Worm (Caenorhabditis elegans) whole organism, young adult: ENCODE measurements around the gene F59A6.10.

ENCODE experiments used
- B0019.2 ChIP-seq: fragments of 200-800 bp; sonication (Bioruptor generic); conservative IDR thresholded peaks from 2 replicates; pipeline ENCODE4 v1.3.6; 2022; ENCODE audit warnings: missing genetic modification reagents, missing genetic modification characterization, missing compliant biosample characterization
- B0261.1 ChIP-seq: sonication (generic microtip); optimal IDR thresholded peaks from 2 replicates; lab custom pipeline; 2016; ENCODE audit warnings: mild to moderate bottlenecking, missing genetic modification characterization, moderate library complexity, missing compliant biosample characterization
- D2030.7 ChIP-seq: fragments of 200-800 bp; sonication (Bioruptor generic); IDR thresholded peaks from 2 replicates; pipeline ENCODE4 v1.3.6; 2022; ENCODE audit warnings: missing genetic modification reagents, missing genetic modification characterization, missing compliant biosample characterization
- F23B12.7 ChIP-seq: sonication (generic microtip); optimal IDR thresholded peaks from 2 replicates; lab custom pipeline; 2017; ENCODE audit warnings: missing genetic modification characterization, mild to moderate bottlenecking, missing compliant biosample characterization, antibody characterized with exemption, moderate library complexity; ENCODE audit not compliant: insufficient read depth
- F49E8.2 ChIP-seq: sonication (generic microtip); optimal IDR thresholded peaks from 3 replicates; lab custom pipeline; 2017; ENCODE audit warnings: missing genetic modification characterization, mild to moderate bottlenecking, missing compliant biosample characterization, antibody characterized with exemption, moderate library complexity; ENCODE audit not compliant: insufficient read depth
- K12H6.12 ChIP-seq: fragments of 200-800 bp; sonication (Bioruptor generic); optimal IDR thresholded peaks from 2 replicates; lab custom pipeline; 2018; ENCODE audit warnings: mild to moderate bottlenecking, missing genetic modification characterization, missing compliant biosample characterization
- Y53G8AR.9 ChIP-seq: fragments of 200-800 bp; sonication (Bioruptor generic); conservative IDR thresholded peaks from 2 replicates; pipeline ENCODE4 v1.3.6; 2022; ENCODE audit warnings: missing genetic modification reagents, missing genetic modification characterization, missing compliant biosample characterization
- aptf-2 ChIP-seq: fragments of 200-800 bp; sonication (Bioruptor generic); conservative IDR thresholded peaks from 2 replicates; pipeline ENCODE4 v1.3.6; 2022; ENCODE audit warnings: missing genetic modification reagents, missing genetic modification characterization, missing compliant biosample characterization
- athp-1 ChIP-seq: sonication (generic microtip); optimal IDR thresholded peaks from 2 replicates; lab custom pipeline; 2017; ENCODE audit warnings: mild to moderate bottlenecking, missing genetic modification characterization, missing compliant biosample characterization
- attf-3 ChIP-seq: fragments of 200-800 bp; sonication (Bioruptor generic); conservative IDR thresholded peaks from 2 replicates; pipeline ENCODE4 v1.3.6; 2022; ENCODE audit warnings: missing genetic modification reagents, missing genetic modification characterization, missing compliant biosample characterization
- bed-2 ChIP-seq: fragments of 200-800 bp; sonication (Bioruptor generic); IDR thresholded peaks from 2 replicates; pipeline ENCODE4 v1.3.6; 2022; ENCODE audit warnings: missing genetic modification reagents, missing genetic modification characterization, missing compliant biosample characterization
- ceh-100 ChIP-seq: fragments of 200-800 bp; sonication (Bioruptor generic); IDR thresholded peaks from 2 replicates; pipeline ENCODE4 v1.3.6; 2022; ENCODE audit warnings: missing genetic modification reagents, missing genetic modification characterization, missing compliant biosample characterization
- ceh-27 ChIP-seq: fragments of 200-800 bp; sonication (Bioruptor generic); optimal IDR thresholded peaks from 2 replicates; lab custom pipeline; 2018; ENCODE audit warnings: mild to moderate bottlenecking, missing genetic modification characterization, moderate library complexity, missing compliant biosample characterization
- ceh-58 ChIP-seq: fragments of 200-800 bp; sonication (Bioruptor generic); IDR thresholded peaks from 2 replicates; pipeline ENCODE4 v1.3.6; 2022; ENCODE audit warnings: missing genetic modification characterization, missing compliant biosample characterization
- die-1 ChIP-seq: sonication (generic microtip); optimal IDR thresholded peaks from 2 replicates; lab custom pipeline; 2016; ENCODE audit warnings: missing genotype, mild to moderate bottlenecking, missing genetic modification characterization, missing compliant biosample characterization
- hmg-1.2 ChIP-seq: fragments of 200-800 bp; sonication (Bioruptor generic); IDR thresholded peaks from 2 replicates; pipeline ENCODE4 v1.3.6; 2022; ENCODE audit warnings: missing genetic modification reagents, missing genetic modification characterization, missing compliant biosample characterization
- lin-54 ChIP-seq: fragments of 200-800 bp; sonication (Bioruptor generic); optimal IDR thresholded peaks from 2 replicates; lab custom pipeline; 2018; ENCODE audit warnings: mild to moderate bottlenecking, missing genetic modification characterization, missing compliant biosample characterization
- madf-10 ChIP-seq: sonication (generic microtip); optimal IDR thresholded peaks from 2 replicates; lab custom pipeline; 2016; ENCODE audit warnings: mild to moderate bottlenecking, missing genetic modification characterization, missing compliant biosample characterization
- madf-3 ChIP-seq: fragments of 200-800 bp; sonication (Bioruptor generic); IDR thresholded peaks from 2 replicates; pipeline ENCODE4 v1.3.6; 2022; ENCODE audit warnings: missing genetic modification reagents, missing genetic modification characterization, missing compliant biosample characterization
- mcd-1 ChIP-seq: fragments of 200-800 bp; sonication (Bioruptor generic); IDR thresholded peaks from 2 replicates; pipeline ENCODE4 v1.3.6; 2022; ENCODE audit warnings: missing genetic modification reagents, missing genetic modification characterization, missing compliant biosample characterization
- mel-28 ChIP-seq: sonication (generic microtip); optimal IDR thresholded peaks from 2 replicates; lab custom pipeline; 2016; ENCODE audit warnings: borderline replicate concordance, mild to moderate bottlenecking, missing genetic modification characterization, missing compliant biosample characterization
- mes-4 ChIP-seq: sonication (generic microtip); optimal IDR thresholded peaks from 2 replicates; lab custom pipeline; 2016; ENCODE audit warnings: missing genotype, missing genetic modification characterization, missing compliant biosample characterization
- nfyb-1 ChIP-seq: fragments of 200-800 bp; sonication (Bioruptor generic); IDR thresholded peaks from 2 replicates; pipeline ENCODE4 v1.3.6; 2022; ENCODE audit warnings: missing genetic modification reagents, missing genetic modification characterization, missing compliant biosample characterization
- nhr-120 ChIP-seq: fragments of 200-800 bp; sonication (Bioruptor generic); IDR thresholded peaks from 2 replicates; pipeline ENCODE4 v1.3.6; 2022; ENCODE audit warnings: missing genetic modification characterization, missing compliant biosample characterization
- nhr-80 ChIP-seq: sonication (generic microtip); optimal IDR thresholded peaks from 2 replicates; lab custom pipeline; 2016; ENCODE audit warnings: missing genetic modification characterization, missing compliant biosample characterization
- pbrm-1 ChIP-seq: fragments of 200-800 bp; sonication (Bioruptor generic); IDR thresholded peaks from 2 replicates; pipeline ENCODE4 v1.3.6; 2022; ENCODE audit warnings: missing genetic modification reagents, missing genetic modification characterization, missing compliant biosample characterization
- rcor-1 ChIP-seq: fragments of 200-800 bp; sonication (Bioruptor generic); IDR thresholded peaks from 2 replicates; pipeline ENCODE4 v1.3.6; 2022; ENCODE audit warnings: missing genetic modification reagents, missing genetic modification characterization, missing compliant biosample characterization
- rpc-1 ChIP-seq, 2 experiments: fragments of 150-350 bp in 1 of 2; sonication (generic microtip) in 1 of 2; optimal IDR thresholded peaks; 2 replicates each; lab custom pipeline; 2014 to 2018; ENCODE audit warnings: missing biosample characterization in 1 of 2, missing genetic modification characterization in 1 of 2, missing genetic modification reagents in 1 of 2, missing genotype in 1 of 2
- snpc-1.3 ChIP-seq: sonication (generic microtip); optimal IDR thresholded peaks from 2 replicates; lab custom pipeline; 2017; ENCODE audit warnings: missing genetic modification characterization, mild to moderate bottlenecking, missing compliant biosample characterization, antibody characterized with exemption, moderate library complexity, missing genotype, missing genetic modification reagents; ENCODE audit not compliant: insufficient read depth
- snpc-3.4 ChIP-seq: sonication (generic microtip); optimal IDR thresholded peaks from 2 replicates; lab custom pipeline; 2017; ENCODE audit warnings: missing genetic modification characterization, mild to moderate bottlenecking, missing compliant biosample characterization, antibody characterized with exemption, moderate library complexity, missing genotype, missing genetic modification reagents
- snpc-4 ChIP-seq, 5 experiments: fragments of 150-350 bp in 1 of 5; sonication (generic microtip) in 4 of 5; optimal IDR thresholded peaks; 2 replicates each; lab custom pipeline; 2014 to 2018; ENCODE audit warnings: missing genetic modification characterization in 5 of 5, missing biosample characterization in 3 of 5, antibody characterized with exemption in 2 of 5, mild to moderate bottlenecking in 2 of 5, missing compliant biosample characterization in 2 of 5, missing genotype in 2 of 5, moderate library complexity in 2 of 5, missing genetic modification reagents in 1 of 5
- tbp1 ChIP-seq: fragments of 200-800 bp; sonication (Bioruptor generic); optimal IDR thresholded peaks from 2 replicates; lab custom pipeline; 2018; ENCODE audit warnings: mild to moderate bottlenecking, missing genetic modification characterization, missing compliant biosample characterization
- tlf-1 ChIP-seq: fragments of 200-800 bp; sonication (Bioruptor generic); optimal IDR thresholded peaks from 2 replicates; lab custom pipeline; 2018; ENCODE audit warnings: mild to moderate bottlenecking, missing genetic modification characterization, missing compliant biosample characterization
- unc-62 ChIP-seq: fragments of 150-350 bp; optimal IDR thresholded peaks from 2 replicates; lab custom pipeline; 2014; ENCODE audit warnings: missing biosample characterization, missing genetic modification reagents, missing genetic modification characterization

The F59A6.10 gene

DNA sequence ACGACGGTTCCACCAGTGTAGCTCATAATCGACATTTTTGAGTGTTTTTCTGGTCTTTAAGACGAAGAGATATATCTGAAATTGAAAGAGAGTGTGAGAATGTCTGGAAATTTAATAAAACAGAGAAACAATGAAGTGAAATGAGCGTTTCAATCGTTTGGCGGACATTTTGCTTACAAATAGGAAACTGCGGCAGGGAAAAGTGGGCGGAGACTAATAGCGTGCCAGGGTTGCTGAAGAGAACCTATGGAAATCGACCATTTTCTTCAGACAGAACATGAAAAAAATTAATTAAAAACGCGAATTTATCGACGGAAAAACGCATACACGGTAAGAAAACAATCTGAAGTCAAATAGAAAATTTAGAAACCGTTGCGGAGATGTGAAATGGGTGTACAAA, 48.4 kb upstream of the F59A6.10 start, which contains the start of gene pbs-3 (continued):
- TF ChIP-seq Y53G8AR.9 (GFP tag; lab: Robert Waterston, UW): peak; percentile 31; the same call in 1 of the 2 replicates
- peak; percentile 34 for TF ChIP-seq snpc-1.3 (tag; lab: Kevin White, UChicago)
- peak; percentile 93 for TF ChIP-seq ceh-100
- TF ChIP-seq ceh-27: peak; percentile 25
- TF ChIP-seq madf-10 (tag; lab: Kevin White, UChicago): no peak
- TF ChIP-seq mes-4 (tag; lab: Kevin White, UChicago): no peak
- peak; percentile 33; the same call in 1 of the 2 replicates for TF ChIP-seq rcor-1 (GFP tag; lab: Robert Waterston, UW)
- no peak for TF ChIP-seq snpc-3.4 (tag; lab: Kevin White, UChicago)
- TF ChIP-seq rpc-1 (optimal IDR thresholded peaks at IDR 0.05; lab: Kevin White, UChicago): peak; percentile 1
- TF ChIP-seq rpc-1 (tag; optimal IDR thresholded peaks at IDR 0.05; lab: Kevin White, UChicago): no peak
- peak; percentile 41; the same call in 1 of the 2 replicates for TF ChIP-seq pbrm-1 (GFP tag; lab: Robert Waterston, UW)
- TF ChIP-seq attf-3: 0 out of 2 replicates have a peak, but pooled peaks have one; percentile 47
- 0 out of 2 replicates have a peak, but pooled peaks have one; percentile 44 for TF ChIP-seq aptf-2 (GFP tag; lab: Robert Waterston, UW)
- TF ChIP-seq die-1: no peak
- peak; percentile 85 for TF ChIP-seq F23B12.7
- peak; percentile 61 for TF ChIP-seq D2030.7 (GFP tag; lab: Robert Waterston, UW)
- TF ChIP-seq K12H6.12 (tag; lab: Kevin White, UChicago): peak; percentile 19
- TF ChIP-seq F49E8.2 (tag; lab: Kevin White, UChicago): peak; percentile 48
- TF ChIP-seq nhr-120: no peak
- peak; percentile 64 for TF ChIP-seq mcd-1 (GFP tag; lab: Robert Waterston, UW)

DNA sequence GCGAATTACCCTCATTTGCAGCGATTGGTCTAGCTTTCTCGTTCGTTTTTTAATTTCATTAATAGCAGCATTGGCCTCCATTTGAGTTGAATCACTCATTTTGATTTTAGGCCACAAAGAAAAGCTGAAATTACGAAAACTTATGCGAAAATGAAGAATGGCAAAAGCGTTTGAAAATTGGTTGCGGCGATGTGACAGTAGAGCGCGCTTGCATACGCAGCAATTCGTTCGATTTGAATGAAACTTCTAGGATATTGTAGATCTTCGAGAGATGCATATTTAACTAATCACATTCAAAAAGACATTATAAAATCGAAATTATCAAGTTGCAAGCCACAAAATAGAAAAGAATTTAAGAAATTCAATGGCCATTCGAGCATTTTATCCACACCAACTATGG, 44.0 kb upstream of the F59A6.10 start, which contains the start of gene ulp-2:
Gene ulp-2 (minus strand): TSS at position 158 of the 400 bp plus-strand sequence.
- TF ChIP-seq hmg-1.2 (GFP tag; lab: Robert Waterston, UW) (peak; percentile 15; the same call in 1 of the 2 replicates), mcd-1 (GFP tag; lab: Robert Waterston, UW) (no peak; the same call in 1 of the 2 replicates)

DNA sequence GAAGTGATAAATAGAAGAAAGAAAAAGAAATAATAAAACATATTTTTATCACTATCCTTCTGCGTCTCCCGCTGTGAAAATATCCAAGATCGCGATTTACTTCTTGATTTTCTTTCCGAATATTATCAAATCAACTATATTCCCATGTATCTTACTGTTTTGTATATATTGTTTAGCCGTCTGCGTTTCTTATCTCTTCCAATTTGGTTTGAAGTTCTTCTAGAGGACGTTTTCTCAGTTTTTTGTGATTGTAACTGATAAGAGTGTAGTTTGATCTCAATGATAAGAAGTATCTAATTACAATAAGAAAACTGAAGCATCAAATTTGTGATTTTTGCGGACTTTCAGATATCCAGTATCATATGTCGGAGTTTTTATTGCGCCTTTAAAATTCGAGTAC, 43.1 kb upstream of the F59A6.10 start:
- TF ChIP-seq tbp1 (GFP tag; lab: Kevin White, UChicago) (no peak), nhr-80 (peak; percentile 45)

ce11 chrII:4966576-4966975, 37.2 kb upstream of the F59A6.10 start:
- no peak for TF ChIP-seq B0261.1
- no peak for TF ChIP-seq madf-10 (tag; lab: Kevin White, UChicago)
- no peak for TF ChIP-seq bed-2 (GFP tag; lab: Robert Waterston, UW)
- no peak for TF ChIP-seq snpc-4 (GFP tag; optimal IDR thresholded peaks at IDR 0.05; lab: Kevin White, UChicago)
- no peak for TF ChIP-seq snpc-4 (tag; optimal IDR thresholded peaks at IDR 0.05; lab: Kevin White, UChicago)
- no peak for TF ChIP-seq unc-62 (GFP tag; lab: Kevin White, UChicago)
- no peak for TF ChIP-seq B0019.2 (GFP tag; lab: Robert Waterston, UW)
- no peak for TF ChIP-seq mel-28 (tag; lab: Kevin White, UChicago)
- no peak for TF ChIP-seq F23B12.7
- TF ChIP-seq athp-1 (tag; lab: Kevin White, UChicago): no peak
- TF ChIP-seq lin-54: no peak
- no peak for TF ChIP-seq ceh-58 (GFP tag; lab: Robert Waterston, UW)
- TF ChIP-seq nfyb-1: no peak
- no peak for TF ChIP-seq madf-3 (GFP tag; lab: Robert Waterston, UW)
- no peak for TF ChIP-seq tlf-1
